Worm (Caenorhabditis elegans) whole organism, late embryonic: ENCODE measurements around the gene D1054.3.

Source experiments
- ceh-24 ChIP-seq: sonication (generic microtip); optimal IDR thresholded peaks from 2 replicates; lab custom pipeline; 2016; ENCODE audit warnings: mild to moderate bottlenecking, missing genetic modification characterization, missing compliant biosample characterization
- elt-2 ChIP-seq: sonication (generic microtip); optimal IDR thresholded peaks from 2 replicates; lab custom pipeline; 2016; ENCODE audit warnings: missing genetic modification reagents, missing genetic modification characterization, missing compliant biosample characterization
- elt-4 ChIP-seq: sonication (generic microtip); optimal IDR thresholded peaks from 2 replicates; lab custom pipeline; 2016; ENCODE audit warnings: missing genetic modification characterization, missing compliant biosample characterization
- ets-4 ChIP-seq: sonication (generic microtip); optimal IDR thresholded peaks from 2 replicates; lab custom pipeline; 2016; ENCODE audit warnings: missing genetic modification characterization, missing compliant biosample characterization
- eyg-1 ChIP-seq: sonication (generic microtip); optimal IDR thresholded peaks from 2 replicates; lab custom pipeline; 2016; ENCODE audit warnings: missing genotype, missing genetic modification characterization, missing compliant biosample characterization
- nhr-11 ChIP-seq: fragments of 150-350 bp; optimal IDR thresholded peaks from 2 replicates; lab custom pipeline; 2014; ENCODE audit warnings: missing biosample characterization, missing genetic modification characterization
- pag-3 ChIP-seq: sonication (generic microtip); optimal IDR thresholded peaks from 2 replicates; lab custom pipeline; 2016; ENCODE audit warnings: missing compliant biosample characterization, missing genetic modification characterization, borderline replicate concordance
- pha-4 ChIP-seq: fragments of 150-350 bp; optimal IDR thresholded peaks from 2 replicates; lab custom pipeline; 2018; ENCODE audit warnings: missing biosample characterization, missing genetic modification reagents, missing genetic modification characterization
- sox-4 ChIP-seq: sonication (generic microtip); optimal IDR thresholded peaks from 2 replicates; lab custom pipeline; 2017; ENCODE audit warnings: mild to moderate bottlenecking, missing genetic modification characterization, inconsistent platforms, missing compliant biosample characterization

DNA sequence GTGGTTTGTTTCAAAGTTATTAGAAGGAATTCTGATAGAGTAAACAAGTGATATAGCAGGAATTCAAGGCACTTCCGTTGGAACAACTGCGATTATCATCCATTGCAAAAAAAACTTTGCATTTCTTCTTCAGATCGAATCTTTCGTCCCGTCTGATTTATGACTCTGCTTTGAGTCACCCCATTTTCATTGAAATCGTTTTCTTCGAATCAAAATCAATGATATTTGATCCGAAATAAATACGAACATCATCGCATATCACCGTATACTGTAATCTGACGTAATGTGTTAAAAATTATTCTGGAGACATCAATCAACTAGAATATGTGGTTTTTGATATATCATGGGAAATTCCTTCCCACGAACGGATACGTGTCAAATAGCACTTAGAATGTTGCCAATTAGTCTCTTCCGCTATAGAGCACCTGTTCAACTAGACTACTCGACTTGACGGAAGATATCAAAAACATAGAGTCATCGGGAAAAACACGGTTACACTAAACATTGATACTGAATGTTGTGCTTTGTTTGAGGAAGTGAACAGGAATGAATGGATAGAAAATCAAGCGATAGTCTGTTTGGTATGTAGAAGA lies 40.3 kb upstream of the D1054.3 start:
- TF ChIP-seq pha-4 (tag; lab: Kevin White, UChicago) (no peak), eyg-1 (tag; lab: Kevin White, UChicago) (no peak), nhr-11 (tag; lab: Kevin White, UChicago) (no peak), elt-2 (no peak), ceh-24 (tag; lab: Kevin White, UChicago) (no peak), sox-4 (no peak), pag-3 (no peak), elt-4 (tag; lab: Kevin White, UChicago) (no peak), ets-4 (no peak)
